Fruit fly (Drosophila melanogaster) whole organism, pupa: Measurements from ENCODE around the gene CG6937.

Experiments
- CG12605 ChIP-seq: fragments of 200-800 bp; sonication (Bioruptor generic); IDR thresholded peaks from 2 replicates; pipeline ENCODE4 v1.3.6; 2022; ENCODE audit warnings: missing biosample characterization, missing genetic modification characterization
- CG13204 ChIP-seq: fragments of 200-800 bp; sonication (Bioruptor generic); optimal IDR thresholded peaks from 2 replicates; lab custom pipeline; 2018; ENCODE audit warnings: missing biosample characterization, mild to moderate bottlenecking, missing genetic modification characterization, moderate library complexity
- CG14655 ChIP-seq: fragments of 200-800 bp; sonication (Bioruptor generic); optimal IDR thresholded peaks from 3 replicates; lab custom pipeline; 2017; ENCODE audit warnings: mild to moderate bottlenecking, missing biosample characterization, missing genetic modification reagents, missing genetic modification characterization
- CG17806 ChIP-seq: fragments of 200-800 bp; sonication (Bioruptor generic); optimal IDR thresholded peaks from 2 replicates; lab custom pipeline; 2018; ENCODE audit warnings: missing biosample characterization, mild to moderate bottlenecking, missing genetic modification characterization, moderate library complexity
- CG8159 ChIP-seq: fragments of 200-800 bp; sonication (Bioruptor generic); optimal IDR thresholded peaks from 3 replicates; lab custom pipeline; 2018; ENCODE audit warnings: missing biosample characterization, mild to moderate bottlenecking, missing genetic modification characterization, moderate library complexity
- CG8301 ChIP-seq: fragments of 200-800 bp; sonication (Bioruptor generic); optimal IDR thresholded peaks from 2 replicates; lab custom pipeline; 2018; ENCODE audit warnings: missing biosample characterization, mild to moderate bottlenecking, missing genetic modification characterization

The CG6937 gene

dm6 chr3R:22632980-22633379 lies 48.4 kb downstream of the CG6937 start:
- TF ChIP-seq CG12605 (GFP tag; lab: Robert Waterston, UW) = no peak
- peak; percentile 80 for TF ChIP-seq CG13204 (GFP tag; lab: Kevin White, UChicago)
- no peak for TF ChIP-seq CG17806 (tag; lab: Kevin White, UChicago)
- no peak for TF ChIP-seq CG8301 (tag; lab: Kevin White, UChicago)

dm6 chr3R:22634549-22635410 lies 50.2 kb downstream of the CG6937 start:
- TF ChIP-seq CG8159 (tag; lab: Kevin White, UChicago) = no peak
- TF ChIP-seq CG8301 (tag; lab: Kevin White, UChicago) = no peak
- TF ChIP-seq CG14655 = no peak
